Worm (Caenorhabditis elegans) whole organism, early embryonic: ENCODE results near the gene cls-2.

ENCODE experiments used
- B0310.2 ChIP-seq: sonication (generic microtip); optimal IDR thresholded peaks from 2 replicates; lab custom pipeline; 2016; ENCODE audit warnings: mild to moderate bottlenecking, missing genetic modification characterization, missing compliant biosample characterization
- ama-1 ChIP-seq: fragments of 150-350 bp; optimal IDR thresholded peaks from 2 replicates; lab custom pipeline; 2014
- ceh-36 ChIP-seq: sonication (generic microtip); optimal IDR thresholded peaks from 2 replicates; lab custom pipeline; 2016; ENCODE audit warnings: missing genetic modification characterization, inconsistent platforms, missing compliant biosample characterization
- ets-7 ChIP-seq: sonication (generic microtip); optimal IDR thresholded peaks from 2 replicates; lab custom pipeline; 2016; ENCODE audit warnings: missing genotype, missing genetic modification characterization, missing compliant biosample characterization
- flt-1 ChIP-seq: fragments of 200-800 bp; sonication (Bioruptor generic); IDR thresholded peaks from 2 replicates; pipeline ENCODE4 v1.3.6; 2022; ENCODE audit warnings: missing genetic modification characterization, missing compliant biosample characterization
- hmbx-1 ChIP-seq: sonication (generic microtip); optimal IDR thresholded peaks from 2 replicates; lab custom pipeline; 2016; ENCODE audit warnings: mild to moderate bottlenecking, missing genetic modification characterization, missing compliant biosample characterization
- hnd-1 ChIP-seq: sonication (generic microtip); optimal IDR thresholded peaks from 2 replicates; lab custom pipeline; 2016; ENCODE audit warnings: missing genetic modification characterization, missing compliant biosample characterization
- sea-1 ChIP-seq: fragments of 200-800 bp; sonication (Bioruptor generic); conservative IDR thresholded peaks from 2 replicates; pipeline ENCODE4 v1.3.6; 2022; ENCODE audit warnings: missing genetic modification characterization, missing compliant biosample characterization

DNA sequence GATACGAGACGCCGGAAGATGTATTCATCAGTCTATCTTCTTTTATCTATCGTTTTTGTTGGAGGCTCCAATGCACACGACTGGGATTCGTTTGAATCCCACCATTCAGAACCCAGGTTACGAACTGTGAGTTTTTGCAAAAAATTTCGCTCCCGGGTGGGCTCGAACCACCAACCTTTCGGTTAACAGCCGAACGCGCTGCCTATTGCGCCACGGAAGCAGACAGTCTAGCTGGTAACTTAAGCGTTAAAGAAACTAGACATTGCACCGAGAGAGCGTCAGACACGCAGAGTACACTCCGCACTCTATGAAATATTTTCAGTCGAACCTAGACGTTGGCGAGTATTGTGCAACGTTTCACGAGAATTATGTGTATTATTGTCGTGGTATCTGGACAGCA is 49.2 kb downstream of the cls-2 start:
- TF ChIP-seq hnd-1 (tag; lab: Kevin White, UChicago) (peak; percentile 77), hmbx-1 (peak; percentile 20), B0310.2 (peak; percentile 73), sea-1 (0 out of 2 replicates have a peak, but pooled peaks have one; percentile 37), ama-1 (lab: Kevin White, UChicago) (no peak), ceh-36 (tag; lab: Kevin White, UChicago) (peak; percentile 74), flt-1 (GFP tag; lab: Robert Waterston, UW) (peak; percentile 79), ets-7 (tag; lab: Kevin White, UChicago) (peak; percentile 27)
